Worm (Caenorhabditis elegans) whole organism, late embryonic: ENCODE measurements around the gene F25E2.3.

Source experiments
- fax-1 ChIP-seq: sonication (generic microtip); optimal IDR thresholded peaks from 2 replicates; lab custom pipeline; 2016; ENCODE audit warnings: missing genotype, missing genetic modification characterization, missing compliant biosample characterization
- lim-6 ChIP-seq: sonication (generic microtip); optimal IDR thresholded peaks from 2 replicates; lab custom pipeline; 2016; ENCODE audit warnings: missing genetic modification characterization, missing compliant biosample characterization
- ztf-16 ChIP-seq: sonication (generic microtip); optimal IDR thresholded peaks from 2 replicates; lab custom pipeline; 2017; ENCODE audit warnings: missing genetic modification characterization, missing compliant biosample characterization

- TF ChIP-seq fax-1 (tag; lab: Kevin White, UChicago) (no peak), ztf-16 (tag; lab: Kevin White, UChicago) (no peak), lim-6 (tag; lab: Kevin White, UChicago) (no peak)
These were observed 28.1 kb downstream of the F25E2.3 start, which contains the start of gene T04G9.6 for ce11 chrX:784853-785252.
